Fruit fly (Drosophila melanogaster) whole organism: Measurements from ENCODE around the gene CG13728.

Source experiments
- CG8478 ChIP-seq: fragments of >200 bp; optimal IDR thresholded peaks from 2 replicates; lab custom pipeline; 2018; ENCODE audit warnings: inconsistent platforms
- Dll ChIP-seq: fragments of >200 bp; optimal IDR thresholded peaks from 2 replicates; lab custom pipeline; 2017
- EcR ChIP-seq, 2 experiments: fragments of >200 bp; optimal IDR thresholded peaks; 2 replicates each; lab custom pipeline; 2017; ENCODE audit warnings: missing biosample characterization in 2 of 2, missing genetic modification characterization in 2 of 2, missing genetic modification reagents in 2 of 2
- pan ChIP-seq: fragments of >200 bp; optimal IDR thresholded peaks from 2 replicates; lab custom pipeline; 2017
- psq ChIP-seq: fragments of >200 bp; optimal IDR thresholded peaks from 2 replicates; lab custom pipeline; 2017
- usp ChIP-seq: fragments of >200 bp; optimal IDR thresholded peaks from 2 replicates; lab custom pipeline; 2017; ENCODE audit warnings: missing biosample characterization, missing genetic modification characterization, mixed read lengths

Gene CG13728

dm6 chr3L:17361925-17362324, 20.6 kb downstream of the CG13728 start:
- TF ChIP-seq Dll (lab: Kevin White, UChicago) (no peak), EcR (GFP tag; optimal IDR thresholded peaks at IDR 0.05; lab: Kevin White, UChicago) (no peak), usp (GFP tag; lab: Kevin White, UChicago) (no peak), psq (lab: Kevin White, UChicago) (no peak), pan (no peak), CG8478 (lab: Kevin White, UChicago) (no peak)

- TF ChIP-seq pan: no peak
- TF ChIP-seq CG8478 (lab: Kevin White, UChicago): no peak
- no peak for TF ChIP-seq usp (GFP tag; lab: Kevin White, UChicago)
- TF ChIP-seq EcR (GFP tag; optimal IDR thresholded peaks at IDR 0.05; lab: Kevin White, UChicago): no peak
- TF ChIP-seq psq (lab: Kevin White, UChicago): no peak
- no peak for TF ChIP-seq Dll (lab: Kevin White, UChicago)
Measured at dm6 chr3L:17359225-17359773, 23.2 kb downstream of the CG13728 start, which contains the start of gene tap. tap (plus strand) TSS chr3L:17359682.

- no peak for TF ChIP-seq EcR (GFP tag; optimal IDR thresholded peaks at IDR 0.05; lab: Kevin White, UChicago)
- no peak for TF ChIP-seq usp (GFP tag; lab: Kevin White, UChicago)
Measured at dm6 chr3L:17358490-17358889, 24.0 kb downstream of the CG13728 start.

- no peak for TF ChIP-seq CG8478 (lab: Kevin White, UChicago)
- no peak for TF ChIP-seq psq (lab: Kevin White, UChicago)
- TF ChIP-seq EcR (GFP tag; optimal IDR thresholded peaks at IDR 0.05; lab: Kevin White, UChicago): no peak
- no peak for TF ChIP-seq Dll (lab: Kevin White, UChicago)
- TF ChIP-seq pan: no peak
- no peak for TF ChIP-seq usp (GFP tag; lab: Kevin White, UChicago)
Measured at dm6 chr3L:17357431-17357830, 25.1 kb downstream of the CG13728 start.

- TF ChIP-seq pan (no peak), CG8478 (lab: Kevin White, UChicago) (no peak), psq (lab: Kevin White, UChicago) (no peak), EcR (GFP tag; optimal IDR thresholded peaks at IDR 0.05; lab: Kevin White, UChicago) (no peak), Dll (lab: Kevin White, UChicago) (no peak), usp (GFP tag; lab: Kevin White, UChicago) (no peak)
Measured at dm6 chr3L:17352812-17353211, 29.7 kb downstream of the CG13728 start.

- TF ChIP-seq CG8478 (lab: Kevin White, UChicago): no peak
Measured at dm6 chr3L:17351522-17351921, 31.0 kb downstream of the CG13728 start, which contains the start of gene CG7692. CG7692 (plus strand) TSS chr3L:17351822.

dm6 chr3L:17349604-17350003, 32.9 kb downstream of the CG13728 start, which contains the start of gene Mip:
Mip (minus strand) TSS chr3L:17349666.
- no peak for TF ChIP-seq psq (lab: Kevin White, UChicago)
- TF ChIP-seq EcR (GFP tag; optimal IDR thresholded peaks at IDR 0.05; lab: Kevin White, UChicago): no peak
- TF ChIP-seq CG8478 (lab: Kevin White, UChicago): no peak
- TF ChIP-seq Dll (lab: Kevin White, UChicago): no peak
- TF ChIP-seq pan: no peak

- TF ChIP-seq EcR (GFP tag; optimal IDR thresholded peaks at IDR 0.05; lab: Kevin White, UChicago): no peak
- TF ChIP-seq Dll (lab: Kevin White, UChicago): no peak
- no peak for TF ChIP-seq usp (GFP tag; lab: Kevin White, UChicago)
- no peak for TF ChIP-seq CG8478 (lab: Kevin White, UChicago)
- no peak for TF ChIP-seq psq (lab: Kevin White, UChicago)
- TF ChIP-seq pan: no peak
Measured at dm6 chr3L:17346393-17346792, 36.1 kb downstream of the CG13728 start.

- TF ChIP-seq Dll (lab: Kevin White, UChicago): no peak
Measured at dm6 chr3L:17344596-17344995, 37.9 kb downstream of the CG13728 start, which contains the start of gene brv2. brv2 (minus strand) TSS chr3L:17344696.

- TF ChIP-seq psq (lab: Kevin White, UChicago) (no peak), usp (GFP tag; lab: Kevin White, UChicago) (no peak), CG8478 (lab: Kevin White, UChicago) (no peak), EcR (GFP tag; optimal IDR thresholded peaks at IDR 0.05; lab: Kevin White, UChicago) (no peak), pan (no peak), Dll (lab: Kevin White, UChicago) (no peak)
Measured at dm6 chr3L:17341216-17341615, 41.3 kb downstream of the CG13728 start, which contains the start of gene CG13727. CG13727 (minus strand) TSS chr3L:17341316.

- TF ChIP-seq pan (no peak), Dll (lab: Kevin White, UChicago) (no peak), usp (GFP tag; lab: Kevin White, UChicago) (no peak), psq (lab: Kevin White, UChicago) (no peak), CG8478 (lab: Kevin White, UChicago) (no peak), EcR (GFP tag; optimal IDR thresholded peaks at IDR 0.05; lab: Kevin White, UChicago) (no peak)
Measured at dm6 chr3L:17339756-17340155, 42.8 kb downstream of the CG13728 start.

dm6 chr3L:17339122-17339521, 43.4 kb downstream of the CG13728 start, which contains the start of gene CG6479:
CG6479 (minus strand) TSS chr3L:17339262.
- TF ChIP-seq Dll (lab: Kevin White, UChicago) (no peak), pan (no peak), usp (GFP tag; lab: Kevin White, UChicago) (no peak)
